Worm (Caenorhabditis elegans) whole organism, mixed stage, embryonic: Measurements from ENCODE around the gene ZK1073.1.

Experiments used
- M03D4.4 ChIP-seq: sonication (generic microtip); optimal IDR thresholded peaks from 2 replicates; lab custom pipeline; 2017; ENCODE audit warnings: mild to moderate bottlenecking, missing genetic modification characterization, missing compliant biosample characterization
- blmp-1 ChIP-seq: fragments of 150-350 bp; optimal IDR thresholded peaks from 2 replicates; lab custom pipeline; 2014; ENCODE audit warnings: missing biosample characterization, missing genetic modification characterization
- elt-1 ChIP-seq: sonication (generic microtip); optimal IDR thresholded peaks from 2 replicates; lab custom pipeline; 2017; ENCODE audit warnings: missing genetic modification characterization, mild to moderate bottlenecking, missing compliant biosample characterization, antibody characterized with exemption, moderate library complexity, borderline replicate concordance; ENCODE audit not compliant: insufficient read depth
- hlh-1 ChIP-seq: fragments of 150-350 bp; optimal IDR thresholded peaks from 2 replicates; lab custom pipeline; 2014; ENCODE audit warnings: missing biosample characterization, missing genetic modification reagents, missing genetic modification characterization
- lin-13 ChIP-seq: fragments of 150-350 bp; optimal IDR thresholded peaks from 2 replicates; lab custom pipeline; 2014; ENCODE audit warnings: missing biosample characterization, missing genetic modification characterization
- mab-5 ChIP-seq: fragments of 150-350 bp; optimal IDR thresholded peaks from 2 replicates; lab custom pipeline; 2014; ENCODE audit warnings: missing biosample characterization, missing genetic modification characterization
- nhr-12 ChIP-seq: fragments of 150-350 bp; optimal IDR thresholded peaks from 2 replicates; lab custom pipeline; 2014; ENCODE audit warnings: missing biosample characterization, missing genetic modification characterization
- nhr-237 ChIP-seq: fragments of 150-350 bp; optimal IDR thresholded peaks from 2 replicates; lab custom pipeline; 2014; ENCODE audit warnings: missing biosample characterization, missing genetic modification characterization
- nhr-76 ChIP-seq: sonication (generic microtip); optimal IDR thresholded peaks from 2 replicates; lab custom pipeline; 2017; ENCODE audit warnings: missing biosample characterization, missing genetic modification characterization
- pha-4 ChIP-seq: fragments of 150-350 bp; optimal IDR thresholded peaks from 2 replicates; lab custom pipeline; 2018; ENCODE audit warnings: missing biosample characterization, missing genetic modification reagents, missing genetic modification characterization
- snpc-4 ChIP-seq: fragments of 150-350 bp; optimal IDR thresholded peaks from 2 replicates; lab custom pipeline; 2014; ENCODE audit warnings: missing biosample characterization, missing genetic modification characterization
- unc-62 ChIP-seq: fragments of 150-350 bp; optimal IDR thresholded peaks from 2 replicates; lab custom pipeline; 2014; ENCODE audit warnings: missing biosample characterization, missing genetic modification reagents, missing genetic modification characterization
- zip-8 ChIP-seq: fragments of 150-350 bp; optimal IDR thresholded peaks from 2 replicates; lab custom pipeline; 2014; ENCODE audit warnings: missing biosample characterization, missing genetic modification characterization
- ztf-11 ChIP-seq: fragments of 150-350 bp; optimal IDR thresholded peaks from 2 replicates; lab custom pipeline; 2014; ENCODE audit warnings: missing biosample characterization, missing genetic modification characterization

- no peak for TF ChIP-seq ztf-11
- no peak for TF ChIP-seq mab-5 (tag; lab: Kevin White, UChicago)
- no peak for TF ChIP-seq nhr-76
- TF ChIP-seq zip-8, result no peak
- TF ChIP-seq nhr-237 (tag; lab: Kevin White, UChicago), result no peak
- no peak for TF ChIP-seq snpc-4 (tag; lab: Kevin White, UChicago)
- TF ChIP-seq lin-13 (tag; lab: Kevin White, UChicago), result no peak
- no peak for TF ChIP-seq M03D4.4 (tag; lab: Kevin White, UChicago)
- TF ChIP-seq nhr-12, result no peak
- TF ChIP-seq pha-4 (tag; lab: Kevin White, UChicago), result no peak
- no peak for TF ChIP-seq hlh-1 (tag; lab: Kevin White, UChicago)
- no peak for TF ChIP-seq blmp-1 (tag; lab: Kevin White, UChicago)
- TF ChIP-seq elt-1, result no peak
- no peak for TF ChIP-seq unc-62 (GFP tag; lab: Kevin White, UChicago)
Observed at ce11 chrX:16146972-16147593, 18.4 kb upstream of the ZK1073.1 start, which contains the start of gene F09C8.2.
